Worm (Caenorhabditis elegans): ENCODE data around the gene R09H10.6.

R09H10.6 gene

ce11 chrIV:10599983-10600382, 8.4 kb upstream of the R09H10.6 start, which contains the start of gene R09H10.1:
TSS of gene R09H10.1 (plus strand) at chrIV:10600283.
- TF ChIP-seq ZK546.5 (tag; optimal IDR thresholded peaks at IDR 0.05): no peak
- no peak for TF ChIP-seq nhr-12 (tag; optimal IDR thresholded peaks at IDR 0.05)
- no peak for TF ChIP-seq nhr-28 (tag; optimal IDR thresholded peaks at IDR 0.05)
- no peak for TF ChIP-seq eor-1 (tag; optimal IDR thresholded peaks at IDR 0.05)
- no peak for TF ChIP-seq hmg-11 (tag; optimal IDR thresholded peaks at IDR 0.05)
- no peak for TF ChIP-seq mdl-1 (tag; optimal IDR thresholded peaks at IDR 0.05)

DNA sequence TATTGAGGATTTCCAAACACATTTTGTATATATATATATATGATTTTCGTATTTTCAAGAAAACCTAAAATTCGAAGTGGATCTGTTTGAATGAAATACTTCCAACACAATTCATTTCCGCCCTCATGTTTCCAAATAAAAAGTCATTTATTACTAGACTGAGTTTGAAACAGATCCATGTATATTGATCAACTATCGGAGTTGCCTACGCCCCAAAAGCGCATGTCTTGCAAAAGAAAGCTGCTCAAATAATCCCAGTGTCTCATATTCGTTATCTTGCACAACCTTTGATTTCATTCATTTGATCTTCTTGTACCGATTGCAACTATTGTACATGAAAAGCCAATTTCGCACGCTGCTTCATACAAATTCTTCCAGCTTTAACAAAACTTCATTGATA, 5.7 kb upstream of the R09H10.6 start, which contains the start of gene R09H10.2:
TSS of gene R09H10.2 (plus strand) at position 301 of the 400 bp plus-strand sequence.
- TF ChIP-seq ceh-9 (tag; optimal IDR thresholded peaks at IDR 0.05): no peak
- no peak for TF ChIP-seq snpc-4 (tag; optimal IDR thresholded peaks at IDR 0.05)
- TF ChIP-seq egl-27 (tag; optimal IDR thresholded peaks at IDR 0.05): no peak

DNA sequence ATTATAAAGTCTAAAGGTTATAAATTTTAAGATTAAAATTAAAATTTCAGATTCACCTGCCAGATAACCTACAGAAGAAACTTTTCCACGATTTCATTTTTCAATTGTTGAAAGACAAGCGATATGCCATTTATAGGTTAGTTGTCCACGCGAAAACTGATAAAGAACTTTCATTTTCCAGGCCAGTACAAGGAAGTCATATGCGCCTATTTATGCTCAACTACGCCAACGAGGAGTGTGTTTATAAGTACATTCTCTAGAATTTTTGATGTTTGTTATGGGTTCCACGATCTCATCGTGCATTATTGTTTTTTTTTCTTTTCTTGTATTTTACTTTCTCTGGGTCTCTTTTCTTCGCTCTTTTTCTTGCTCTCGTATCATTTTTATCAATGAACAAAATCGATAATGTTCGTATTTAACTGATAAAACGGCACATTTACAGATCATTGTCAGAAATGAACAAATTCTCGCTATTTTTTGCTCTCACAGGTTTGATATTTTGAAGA, 1.7 kb upstream of the R09H10.6 start, which contains the start of gene R09H10.3:
TSS of gene R09H10.3 (plus strand) at position 456 of the 506 bp plus-strand sequence.
- TF ChIP-seq elt-2 (tag; optimal IDR thresholded peaks at IDR 0.05) (peak; percentile 77), nhr-67 (tag; optimal IDR thresholded peaks at IDR 0.05) (no peak), pqm-1 (tag; optimal IDR thresholded peaks at IDR 0.05) (peak; percentile 19)

DNA sequence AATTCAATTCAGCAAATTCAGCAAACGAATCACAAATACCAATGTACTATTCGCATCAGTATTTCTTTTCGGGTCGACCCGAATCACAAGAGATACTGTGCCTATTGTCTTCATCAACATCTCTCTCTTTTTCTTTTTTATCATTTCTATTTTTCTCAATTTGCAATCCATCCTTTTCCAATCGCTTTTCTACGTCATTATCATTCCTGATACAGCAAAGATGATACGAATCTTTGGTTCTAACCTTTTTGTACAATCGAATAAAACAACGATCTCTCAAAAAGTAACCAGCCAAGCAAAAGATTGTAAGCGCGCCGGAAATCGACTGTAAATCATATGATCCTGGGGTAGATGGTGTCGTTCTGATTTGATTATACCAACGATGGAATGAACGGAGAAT, 1.5 kb downstream of the R09H10.6 start:
- TF ChIP-seq lin-39 (tag; optimal IDR thresholded peaks at IDR 0.05) (no peak), ztf-4 (tag; optimal IDR thresholded peaks at IDR 0.05) (no peak), nhr-43 (tag; optimal IDR thresholded peaks at IDR 0.05; ENCODE audit: poor library complexity, severe bottlenecking) (no peak), aly-2 (tag; optimal IDR thresholded peaks at IDR 0.05) (no peak), sea-2 (GFP tag; optimal IDR thresholded peaks at IDR 0.05) (no peak), mml-1 (tag; optimal IDR thresholded peaks at IDR 0.05) (no peak), ztf-11 (tag; optimal IDR thresholded peaks at IDR 0.05) (no peak)

ce11 chrIV:10612281-10612680, 3.9 kb downstream of the R09H10.6 start:
- peak; percentile 36 for TF ChIP-seq nhr-25 (tag; optimal IDR thresholded peaks at IDR 0.05)
- no peak for TF ChIP-seq nhr-43 (tag; optimal IDR thresholded peaks at IDR 0.05; ENCODE audit: poor library complexity, severe bottlenecking)
- no peak for TF ChIP-seq mml-1 (tag; optimal IDR thresholded peaks at IDR 0.05)
- no peak for TF ChIP-seq daf-12 (tag; optimal IDR thresholded peaks at IDR 0.05)
- TF ChIP-seq pha-4 (tag; optimal IDR thresholded peaks at IDR 0.05): no peak
- no peak for TF ChIP-seq elt-1 (tag; optimal IDR thresholded peaks at IDR 0.05)
- TF ChIP-seq nhr-237 (tag; optimal IDR thresholded peaks at IDR 0.05): no peak
- TF ChIP-seq ztf-4 (tag; optimal IDR thresholded peaks at IDR 0.05): no peak
- no peak for TF ChIP-seq jun-1 (tag; optimal IDR thresholded peaks at IDR 0.05)
- TF ChIP-seq eor-1 (tag; optimal IDR thresholded peaks at IDR 0.05): no peak
- no peak for TF ChIP-seq lin-15B (tag; optimal IDR thresholded peaks at IDR 0.05)
- TF ChIP-seq nhr-76 (tag; optimal IDR thresholded peaks at IDR 0.05): no peak
- no peak for TF ChIP-seq nhr-77 (tag; optimal IDR thresholded peaks at IDR 0.05)
- peak; percentile 5 for TF ChIP-seq nhr-23 (tag; optimal IDR thresholded peaks at IDR 0.05)
- no peak for TF ChIP-seq lin-39 (tag; optimal IDR thresholded peaks at IDR 0.05)
- no peak for TF ChIP-seq nfya-1 (tag; optimal IDR thresholded peaks at IDR 0.05; ENCODE audit: insufficient read depth)
- no peak for TF ChIP-seq nhr-67 (tag; optimal IDR thresholded peaks at IDR 0.05)

ce11 chrIV:10614918-10615477, 6.6 kb downstream of the R09H10.6 start, which contains the start of gene ptr-14:
TSS of gene ptr-14 (plus strand) at chrIV:10615427.
- TF ChIP-seq nhr-43 (tag; optimal IDR thresholded peaks at IDR 0.05; ENCODE audit: poor library complexity, severe bottlenecking): peak; percentile 53
- TF ChIP-seq nhr-25 (tag; optimal IDR thresholded peaks at IDR 0.05): peak; percentile 66
- peak; percentile 11 for TF ChIP-seq ama-1 (optimal IDR thresholded peaks at IDR 0.05)
- TF ChIP-seq egl-27 (tag; optimal IDR thresholded peaks at IDR 0.05): no peak
- TF ChIP-seq ztf-4 (tag; optimal IDR thresholded peaks at IDR 0.05): no peak
- peak; percentile 22 for TF ChIP-seq nhr-23 (tag; optimal IDR thresholded peaks at IDR 0.05)
- TF ChIP-seq nhr-76 (tag; optimal IDR thresholded peaks at IDR 0.05): no peak

Data from whole organism, L3 larva.